Worm (Caenorhabditis elegans) whole organism, L3 larva: ENCODE measurements around the gene ZK1290.5.

Experiments used
- aly-2 ChIP-seq: fragments of 150-350 bp; optimal IDR thresholded peaks from 2 replicates; lab custom pipeline; 2014; ENCODE audit warnings: missing biosample characterization, missing genetic modification characterization
- ceh-82 ChIP-seq: fragments of 150-350 bp; optimal IDR thresholded peaks from 2 replicates; lab custom pipeline; 2014; ENCODE audit warnings: missing biosample characterization, missing genetic modification characterization
- elt-2 ChIP-seq: sonication (generic microtip); optimal IDR thresholded peaks from 2 replicates; lab custom pipeline; 2016; ENCODE audit warnings: missing genetic modification reagents, mild to moderate bottlenecking, missing genetic modification characterization, missing compliant biosample characterization
- nhr-28 ChIP-seq: fragments of 150-350 bp; optimal IDR thresholded peaks from 2 replicates; lab custom pipeline; 2014; ENCODE audit warnings: missing biosample characterization, missing genetic modification characterization
- nhr-77 ChIP-seq: fragments of 150-350 bp; optimal IDR thresholded peaks from 2 replicates; lab custom pipeline; 2014; ENCODE audit warnings: missing biosample characterization, missing genetic modification characterization
- pqm-1 ChIP-seq: fragments of 150-350 bp; optimal IDR thresholded peaks from 2 replicates; lab custom pipeline; 2017; ENCODE audit warnings: missing biosample characterization, missing genetic modification characterization, inconsistent platforms
- tbx-2 ChIP-seq: sonication (generic microtip); optimal IDR thresholded peaks from 2 replicates; lab custom pipeline; 2016; ENCODE audit warnings: mild to moderate bottlenecking, missing genetic modification characterization, missing compliant biosample characterization
- unc-39 ChIP-seq: sonication (generic microtip); optimal IDR thresholded peaks from 4 replicates; lab custom pipeline; 2017; ENCODE audit warnings: missing biosample characterization, missing genetic modification characterization

DNA sequence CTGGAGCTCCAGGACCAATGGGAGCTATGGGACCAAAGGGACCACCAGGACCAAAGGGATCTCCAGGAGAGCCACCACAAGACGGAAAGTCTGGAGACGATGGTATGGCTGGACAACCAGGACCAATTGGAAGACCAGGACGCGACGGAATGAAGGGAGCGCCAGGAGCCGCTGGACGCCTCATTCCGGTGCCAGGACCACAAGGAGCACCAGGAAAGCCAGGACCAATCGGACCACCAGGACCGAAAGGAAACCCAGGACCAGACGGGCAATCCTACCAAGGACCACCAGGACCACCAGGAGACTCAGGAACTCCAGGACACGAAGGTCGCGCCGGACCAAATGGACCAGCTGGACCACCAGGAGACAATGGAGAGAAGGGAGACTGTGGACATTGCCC lies 15.3 kb downstream of the ZK1290.5 start:
- no peak for TF ChIP-seq tbx-2 (tag; lab: Kevin White, UChicago)
- no peak for TF ChIP-seq nhr-77 (tag; lab: Kevin White, UChicago)
- TF ChIP-seq ceh-82 (tag; lab: Kevin White, UChicago) = no peak
- no peak for TF ChIP-seq pqm-1 (tag; lab: Kevin White, UChicago)
- TF ChIP-seq aly-2 = no peak
- no peak for TF ChIP-seq unc-39
- TF ChIP-seq elt-2 = no peak
- TF ChIP-seq nhr-28 (tag; lab: Kevin White, UChicago) = no peak
